Fruit fly (Drosophila melanogaster) Kc167 (cell line): ENCODE data around the gene CG7457.

Source experiments
- insv ChIP-seq: fragments of >200 bp; optimal IDR thresholded peaks from 3 replicates; lab custom pipeline; 2018; ENCODE audit warnings: missing external identifiers
- psq ChIP-seq: fragments of >200 bp; optimal IDR thresholded peaks from 2 replicates; lab custom pipeline; 2017; ENCODE audit warnings: missing external identifiers
- ttk ChIP-seq: sonication (Bioruptor generic); optimal IDR thresholded peaks from 2 replicates; lab custom pipeline; 2017; ENCODE audit warnings: missing external identifiers

dm6 chr3L:7773529-7773928, 47.3 kb upstream of the CG7457 start:
- TF ChIP-seq insv (lab: Kevin White, UChicago), result no peak
- no peak for TF ChIP-seq psq (lab: Kevin White, UChicago)
- no peak for TF ChIP-seq ttk (lab: Kevin White, UChicago)
